Worm (Caenorhabditis elegans) whole organism, late embryonic: Measurements from ENCODE around the gene cest-25.
A peak's percentile ranks its signal among the peaks of the same experiment; 100 is the strongest.

ENCODE experiments used
- C08G9.2 ChIP-seq: sonication (generic microtip); optimal IDR thresholded peaks from 2 replicates; lab custom pipeline; 2016; ENCODE audit warnings: mild to moderate bottlenecking, missing genetic modification characterization, moderate library complexity, missing compliant biosample characterization
- C38D4.7 ChIP-seq: fragments of 200-800 bp; sonication (Bioruptor generic); optimal IDR thresholded peaks from 2 replicates; lab custom pipeline; 2018; ENCODE audit warnings: mild to moderate bottlenecking, missing genetic modification characterization, moderate library complexity, missing compliant biosample characterization
- K02D7.2 ChIP-seq: sonication (generic microtip); optimal IDR thresholded peaks from 2 replicates; lab custom pipeline; 2017; ENCODE audit warnings: mild to moderate bottlenecking, missing genetic modification characterization, missing compliant biosample characterization
- Y22D7AL.16 ChIP-seq: sonication (generic microtip); optimal IDR thresholded peaks from 2 replicates; lab custom pipeline; 2016; ENCODE audit warnings: missing genetic modification characterization, missing compliant biosample characterization
- ama-1 ChIP-seq: fragments of 150-350 bp; optimal IDR thresholded peaks from 2 replicates; lab custom pipeline; 2014
- ceh-18 ChIP-seq: sonication (generic microtip); optimal IDR thresholded peaks from 2 replicates; lab custom pipeline; 2016; ENCODE audit warnings: missing genetic modification characterization, missing compliant biosample characterization
- ceh-19 ChIP-seq: fragments of 200-800 bp; sonication (Bioruptor generic); optimal IDR thresholded peaks from 2 replicates; lab custom pipeline; 2018; ENCODE audit warnings: mild to moderate bottlenecking, missing genetic modification characterization, missing compliant biosample characterization
- ceh-22 ChIP-seq: sonication (generic microtip); optimal IDR thresholded peaks from 2 replicates; lab custom pipeline; 2017; ENCODE audit warnings: missing biosample characterization, missing genetic modification characterization
- ceh-30 ChIP-seq: fragments of 150-350 bp; optimal IDR thresholded peaks from 2 replicates; lab custom pipeline; 2014; ENCODE audit warnings: missing biosample characterization, missing genetic modification characterization
- ceh-34 ChIP-seq: sonication (generic microtip); optimal IDR thresholded peaks from 2 replicates; lab custom pipeline; 2016; ENCODE audit warnings: mild to moderate bottlenecking, missing genetic modification characterization, missing compliant biosample characterization
- ceh-45 ChIP-seq: fragments of 200-800 bp; sonication (Bioruptor generic); IDR thresholded peaks from 2 replicates; pipeline ENCODE4 v1.3.6; 2022; ENCODE audit warnings: missing genetic modification reagents, missing genetic modification characterization, missing compliant biosample characterization
- ceh-6 ChIP-seq: fragments of 200-800 bp; sonication (Bioruptor generic); optimal IDR thresholded peaks from 2 replicates; lab custom pipeline; 2018; ENCODE audit warnings: mild to moderate bottlenecking, missing genetic modification characterization, missing compliant biosample characterization
- dmd-4 ChIP-seq: sonication (generic microtip); optimal IDR thresholded peaks from 2 replicates; lab custom pipeline; 2016; ENCODE audit warnings: borderline replicate concordance, missing genetic modification characterization, missing compliant biosample characterization
- dve-1 ChIP-seq: sonication (generic microtip); optimal IDR thresholded peaks from 2 replicates; lab custom pipeline; 2017; ENCODE audit warnings: antibody characterized with exemption, mild to moderate bottlenecking, missing genetic modification characterization, missing compliant biosample characterization
- elt-4 ChIP-seq: sonication (generic microtip); optimal IDR thresholded peaks from 2 replicates; lab custom pipeline; 2016; ENCODE audit warnings: missing genetic modification characterization, missing compliant biosample characterization
- ets-4 ChIP-seq: sonication (generic microtip); optimal IDR thresholded peaks from 2 replicates; lab custom pipeline; 2016; ENCODE audit warnings: missing genetic modification characterization, missing compliant biosample characterization
- eyg-1 ChIP-seq: sonication (generic microtip); optimal IDR thresholded peaks from 2 replicates; lab custom pipeline; 2016; ENCODE audit warnings: missing genotype, missing genetic modification characterization, missing compliant biosample characterization
- fax-1 ChIP-seq: sonication (generic microtip); optimal IDR thresholded peaks from 2 replicates; lab custom pipeline; 2016; ENCODE audit warnings: missing genotype, missing genetic modification characterization, missing compliant biosample characterization
- fkh-10 ChIP-seq: fragments of 150-350 bp; optimal IDR thresholded peaks from 2 replicates; lab custom pipeline; 2014; ENCODE audit warnings: missing biosample characterization, missing genetic modification reagents, missing genetic modification characterization
- fkh-6 ChIP-seq: sonication (generic microtip); optimal IDR thresholded peaks from 2 replicates; lab custom pipeline; 2016; ENCODE audit warnings: missing genetic modification characterization, missing compliant biosample characterization
- hlh-13 ChIP-seq: fragments of 200-800 bp; sonication (Bioruptor generic); optimal IDR thresholded peaks from 2 replicates; lab custom pipeline; 2018; ENCODE audit warnings: mild to moderate bottlenecking, missing genetic modification characterization, missing compliant biosample characterization
- hlh-30 ChIP-seq: sonication (generic microtip); optimal IDR thresholded peaks from 2 replicates; lab custom pipeline; 2017; ENCODE audit warnings: antibody characterized with exemption, missing genetic modification characterization, missing compliant biosample characterization; ENCODE audit not compliant: insufficient read depth
- hlh-6 ChIP-seq: sonication (generic microtip); optimal IDR thresholded peaks from 2 replicates; lab custom pipeline; 2016; ENCODE audit warnings: missing genotype, missing genetic modification characterization, missing compliant biosample characterization
- lin-11 ChIP-seq: fragments of 200-800 bp; sonication (Bioruptor generic); optimal IDR thresholded peaks from 2 replicates; lab custom pipeline; 2018; ENCODE audit warnings: mild to moderate bottlenecking, missing genetic modification characterization, missing compliant biosample characterization
- madf-2 ChIP-seq: sonication (generic microtip); optimal IDR thresholded peaks from 2 replicates; lab custom pipeline; 2017; ENCODE audit warnings: missing genetic modification characterization, missing compliant biosample characterization
- mec-3 ChIP-seq: sonication (generic microtip); optimal IDR thresholded peaks from 2 replicates; lab custom pipeline; 2016; ENCODE audit warnings: borderline replicate concordance, missing genetic modification characterization, missing compliant biosample characterization
- nhr-232 ChIP-seq: sonication (generic microtip); optimal IDR thresholded peaks from 2 replicates; lab custom pipeline; 2016; ENCODE audit warnings: missing genetic modification characterization, missing compliant biosample characterization
- npax-4 ChIP-seq: sonication (generic microtip); optimal IDR thresholded peaks from 2 replicates; lab custom pipeline; 2016; ENCODE audit warnings: missing genetic modification characterization, missing compliant biosample characterization
- pax-1 ChIP-seq: fragments of 150-350 bp; optimal IDR thresholded peaks from 2 replicates; lab custom pipeline; 2014; ENCODE audit warnings: missing biosample characterization, missing genetic modification characterization
- pha-4 ChIP-seq: fragments of 150-350 bp; optimal IDR thresholded peaks from 2 replicates; lab custom pipeline; 2018; ENCODE audit warnings: missing biosample characterization, missing genetic modification reagents, missing genetic modification characterization
- pros-1 ChIP-seq: fragments of 150-350 bp; optimal IDR thresholded peaks from 2 replicates; lab custom pipeline; 2014; ENCODE audit warnings: missing biosample characterization, missing genetic modification reagents, missing genetic modification characterization
- ref-2 ChIP-seq: sonication (generic microtip); optimal IDR thresholded peaks from 2 replicates; lab custom pipeline; 2016; ENCODE audit warnings: missing genetic modification characterization, missing compliant biosample characterization
- rnt-1 ChIP-seq: sonication (generic microtip); optimal IDR thresholded peaks from 2 replicates; lab custom pipeline; 2016; ENCODE audit warnings: missing genetic modification characterization, missing compliant biosample characterization
- sdc-2 ChIP-seq: sonication (generic microtip); optimal IDR thresholded peaks from 2 replicates; lab custom pipeline; 2016; ENCODE audit warnings: missing genotype, missing genetic modification characterization, missing compliant biosample characterization
- syd-9 ChIP-seq: sonication (generic microtip); optimal IDR thresholded peaks from 2 replicates; lab custom pipeline; 2016; ENCODE audit warnings: mild to moderate bottlenecking, missing genetic modification characterization, moderate library complexity, missing compliant biosample characterization
- tbx-2 ChIP-seq: sonication (generic microtip); optimal IDR thresholded peaks from 2 replicates; lab custom pipeline; 2016; ENCODE audit warnings: missing genetic modification characterization, missing compliant biosample characterization
- tbx-7 ChIP-seq: sonication (generic microtip); optimal IDR thresholded peaks from 2 replicates; lab custom pipeline; 2016; ENCODE audit warnings: missing genotype, missing genetic modification characterization, missing compliant biosample characterization
- ttx-3 ChIP-seq: sonication (generic microtip); optimal IDR thresholded peaks from 2 replicates; lab custom pipeline; 2016; ENCODE audit warnings: missing genetic modification reagents, missing genetic modification characterization, missing compliant biosample characterization
- unc-3 ChIP-seq, 2 experiments: fragments of 200-800 bp in 1 of 2; sonication (Bioruptor generic) in 1 of 2; sonication (generic microtip) in 1 of 2; conservative IDR thresholded peaks in 1 of 2; optimal IDR thresholded peaks in 1 of 2; 2 replicates each; pipeline versions ENCODE4 v1.3.6 to Lab custom; 2016 to 2022; ENCODE audit warnings: missing compliant biosample characterization in 2 of 2, missing genetic modification characterization in 2 of 2, missing genetic modification reagents in 1 of 2
- unc-55 ChIP-seq: sonication (generic microtip); optimal IDR thresholded peaks from 2 replicates; lab custom pipeline; 2017; ENCODE audit warnings: missing biosample characterization, missing genetic modification reagents, missing genetic modification characterization
- unc-86 ChIP-seq: sonication (generic microtip); optimal IDR thresholded peaks from 2 replicates; lab custom pipeline; 2016; ENCODE audit warnings: missing genetic modification characterization, missing compliant biosample characterization
- zip-5 ChIP-seq: sonication (generic microtip); optimal IDR thresholded peaks from 2 replicates; lab custom pipeline; 2016; ENCODE audit warnings: missing genetic modification characterization, missing compliant biosample characterization
- ztf-16 ChIP-seq: sonication (generic microtip); optimal IDR thresholded peaks from 2 replicates; lab custom pipeline; 2017; ENCODE audit warnings: missing genetic modification characterization, missing compliant biosample characterization

Gene cest-25

DNA sequence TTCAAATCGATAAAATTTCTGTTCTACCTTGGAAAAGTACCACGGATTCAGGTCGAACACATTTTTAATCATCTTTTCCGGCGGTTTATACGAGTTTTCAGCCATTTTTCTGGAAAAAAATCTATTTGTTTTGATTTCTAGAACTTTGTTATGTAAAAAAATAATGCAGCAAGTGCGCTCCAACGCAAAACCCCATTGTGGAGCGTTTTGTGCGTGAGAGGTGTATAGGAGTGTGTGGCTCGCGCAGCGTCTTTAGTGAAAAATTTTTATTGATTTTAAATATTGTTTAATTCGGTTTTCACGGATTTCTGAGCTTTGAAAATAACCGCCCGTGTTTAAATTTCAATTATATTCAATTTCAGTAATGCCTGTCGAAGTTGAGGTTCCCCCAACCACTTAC, 46.5 kb upstream of the cest-25 start, which contains the start of gene Y71H2AM.20 (continued):
- TF ChIP-seq ama-1 (lab: Kevin White, UChicago): no peak
- peak; percentile 90 for TF ChIP-seq ceh-34 (tag; lab: Kevin White, UChicago)
- TF ChIP-seq ref-2: peak; percentile 92
- no peak for TF ChIP-seq dmd-4 (tag; lab: Kevin White, UChicago)
- TF ChIP-seq pax-1 (tag; lab: Kevin White, UChicago): peak; percentile 62
- TF ChIP-seq ttx-3 (tag; lab: Kevin White, UChicago): no peak
- TF ChIP-seq ceh-45 (GFP tag; lab: Robert Waterston, UW): no peak
- peak; percentile 75 for TF ChIP-seq ztf-16 (tag; lab: Kevin White, UChicago)
- no peak for TF ChIP-seq hlh-6 (tag; lab: Kevin White, UChicago)
- TF ChIP-seq ceh-22 (tag; lab: Kevin White, UChicago): no peak
- TF ChIP-seq dve-1 (tag; lab: Kevin White, UChicago): peak; percentile 69
- no peak for TF ChIP-seq C38D4.7 (GFP tag; lab: Kevin White, UChicago)
- TF ChIP-seq unc-55 (GFP tag; lab: Kevin White, UChicago): peak; percentile 50
- TF ChIP-seq tbx-2 (tag; lab: Kevin White, UChicago): peak; percentile 88
- TF ChIP-seq fax-1 (tag; lab: Kevin White, UChicago): peak; percentile 17
- TF ChIP-seq tbx-7: peak; percentile 40
- TF ChIP-seq elt-4: no peak
- peak; percentile 62 for TF ChIP-seq syd-9 (tag; lab: Kevin White, UChicago)
- TF ChIP-seq hlh-13 (GFP tag; lab: Kevin White, UChicago): no peak
- TF ChIP-seq eyg-1: no peak
- peak; percentile 17 for TF ChIP-seq pros-1
- no peak for TF ChIP-seq ceh-19 (GFP tag; lab: Kevin White, UChicago)
- no peak for TF ChIP-seq npax-4 (tag; lab: Kevin White, UChicago)
- TF ChIP-seq lin-11 (tag; lab: Kevin White, UChicago): no peak
- TF ChIP-seq zip-5 (tag; lab: Kevin White, UChicago): no peak
- peak; percentile 95 for TF ChIP-seq ceh-18
- peak; percentile 53 for TF ChIP-seq madf-2 (tag; lab: Kevin White, UChicago)
- no peak for TF ChIP-seq K02D7.2 (tag; lab: Kevin White, UChicago)
- peak; percentile 90 for TF ChIP-seq rnt-1 (tag; lab: Kevin White, UChicago)
- TF ChIP-seq mec-3 (tag; lab: Kevin White, UChicago): no peak
- no peak for TF ChIP-seq pha-4 (tag; lab: Kevin White, UChicago)
- peak; percentile 19 for TF ChIP-seq ceh-6
- peak; percentile 77 for TF ChIP-seq unc-86 (tag; lab: Kevin White, UChicago)
- peak; percentile 76 for TF ChIP-seq ceh-30 (tag; lab: Kevin White, UChicago)

DNA sequence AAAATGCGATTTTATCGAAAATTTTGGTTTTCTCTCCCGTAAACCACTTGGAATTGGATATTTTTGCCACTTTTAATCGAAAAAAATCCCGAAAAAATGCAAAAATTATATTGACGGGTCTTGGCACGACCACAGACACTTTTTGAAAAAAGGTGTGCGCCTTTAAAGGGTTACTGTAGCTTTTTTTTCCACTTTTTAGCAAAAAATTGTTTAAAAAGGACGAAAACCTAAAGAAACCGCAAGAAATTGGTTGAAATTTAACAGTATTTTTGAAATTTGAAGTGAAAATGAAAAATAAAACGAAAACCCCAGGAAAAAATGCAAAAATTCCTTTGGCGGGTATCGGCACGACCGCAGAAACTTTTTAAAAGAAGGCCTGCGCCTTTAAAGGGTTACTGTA, 42.5 kb upstream of the cest-25 start:
- TF ChIP-seq hlh-30 (tag; lab: Kevin White, UChicago) (no peak), ceh-22 (tag; lab: Kevin White, UChicago) (no peak), nhr-232 (tag; lab: Kevin White, UChicago) (no peak), npax-4 (tag; lab: Kevin White, UChicago) (no peak), ets-4 (tag; lab: Kevin White, UChicago) (no peak), lin-11 (tag; lab: Kevin White, UChicago) (no peak), Y22D7AL.16 (no peak), C08G9.2 (tag; lab: Kevin White, UChicago) (no peak), zip-5 (tag; lab: Kevin White, UChicago) (no peak), ceh-19 (GFP tag; lab: Kevin White, UChicago) (no peak), fkh-6 (tag; lab: Kevin White, UChicago) (no peak), sdc-2 (tag; lab: Kevin White, UChicago) (no peak), ceh-6 (no peak), ceh-30 (tag; lab: Kevin White, UChicago) (no peak), madf-2 (tag; lab: Kevin White, UChicago) (no peak), dmd-4 (tag; lab: Kevin White, UChicago) (no peak), unc-3 (GFP tag; conservative IDR thresholded peaks at IDR 0.05; lab: Robert Waterston, UW) (no peak), unc-3 (tag; optimal IDR thresholded peaks at IDR 0.05; lab: Kevin White, UChicago) (no peak), unc-86 (tag; lab: Kevin White, UChicago) (no peak), pros-1 (no peak), fkh-10 (GFP tag; lab: Kevin White, UChicago) (no peak)
